Worm (Caenorhabditis elegans) whole organism, L1 larva: ENCODE results near the gene memo-1.

ENCODE experiments used
- C16A3.4 ChIP-seq: fragments of 150-350 bp; optimal IDR thresholded peaks from 2 replicates; lab custom pipeline; 2014; ENCODE audit warnings: missing biosample characterization, missing genetic modification characterization
- elt-3 ChIP-seq, 6 experiments: fragments of 150-350 bp in 1 of 6; sonication (generic microtip); optimal IDR thresholded peaks; 2 replicates each; lab custom pipeline; 2017 to 2018; ENCODE audit warnings: missing biosample characterization in 6 of 6, missing genetic modification characterization in 6 of 6, inconsistent platforms in 1 of 6
- fkh-10 ChIP-seq: sonication (generic microtip); optimal IDR thresholded peaks from 2 replicates; lab custom pipeline; 2017; ENCODE audit warnings: missing biosample characterization, missing genetic modification reagents, missing genetic modification characterization
- nhr-12 ChIP-seq: sonication (generic microtip); optimal IDR thresholded peaks from 2 replicates; lab custom pipeline; 2017; ENCODE audit warnings: missing biosample characterization, missing genetic modification characterization
- nhr-237 ChIP-seq: fragments of 150-350 bp; optimal IDR thresholded peaks from 2 replicates; lab custom pipeline; 2014; ENCODE audit warnings: missing biosample characterization, missing genetic modification characterization
- nhr-77 ChIP-seq: fragments of 150-350 bp; optimal IDR thresholded peaks from 2 replicates; lab custom pipeline; 2014; ENCODE audit warnings: missing biosample characterization, missing genetic modification characterization
- pax-3 ChIP-seq: fragments of 200-800 bp; sonication (Bioruptor generic); optimal IDR thresholded peaks from 2 replicates; lab custom pipeline; 2018; ENCODE audit warnings: mild to moderate bottlenecking, missing genetic modification characterization, moderate library complexity, missing compliant biosample characterization
- unc-62 ChIP-seq: fragments of 150-350 bp; optimal IDR thresholded peaks from 2 replicates; lab custom pipeline; 2014; ENCODE audit warnings: missing biosample characterization, missing genetic modification reagents, missing genetic modification characterization
- unc-86 ChIP-seq: sonication (generic microtip); optimal IDR thresholded peaks from 2 replicates; lab custom pipeline; 2016; ENCODE audit warnings: missing genetic modification characterization, missing compliant biosample characterization
- ztf-11 ChIP-seq, 2 experiments: sonication (generic microtip); optimal IDR thresholded peaks; 2 replicates each; lab custom pipeline; 2016 to 2017; ENCODE audit warnings: missing genetic modification characterization in 2 of 2, missing biosample characterization in 1 of 2, missing compliant biosample characterization in 1 of 2

DNA sequence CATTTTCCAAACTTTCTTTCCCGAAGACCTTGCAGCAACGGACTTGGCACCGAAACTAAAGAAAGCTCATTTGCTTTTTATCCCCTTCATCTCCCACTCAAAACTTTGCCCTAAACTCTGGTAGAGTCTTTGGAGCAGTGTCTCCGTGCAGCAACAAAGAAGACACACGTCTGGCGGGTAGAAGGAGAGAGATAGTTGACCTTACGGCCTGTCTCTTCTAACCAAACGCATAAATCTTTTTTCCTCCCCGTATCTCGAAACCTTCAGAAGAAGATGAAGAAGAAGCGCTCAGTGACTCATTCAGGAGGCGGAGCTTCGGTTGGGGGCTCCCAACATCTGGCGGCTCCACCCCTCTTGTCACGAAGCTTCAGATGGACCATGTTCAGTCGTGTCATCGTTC, 20.6 kb downstream of the memo-1 start:
- TF ChIP-seq nhr-237 (tag; lab: Kevin White, UChicago) (no peak), C16A3.4 (no peak), nhr-12 (tag; lab: Kevin White, UChicago) (no peak), unc-86 (tag; lab: Kevin White, UChicago) (no peak), nhr-77 (no peak), fkh-10 (GFP tag; lab: Kevin White, UChicago) (no peak), elt-3 (tag; optimal IDR thresholded peaks at IDR 0.05; lab: Kevin White, UChicago) (no peak), unc-62 (GFP tag; lab: Kevin White, UChicago) (no peak), ztf-11 (tag; optimal IDR thresholded peaks at IDR 0.05; lab: Kevin White, UChicago) (no peak), pax-3 (tag; lab: Kevin White, UChicago) (no peak)
